Worm (Caenorhabditis elegans) whole organism, early embryonic: Measurements from ENCODE around the gene Y37E11B.1.

Experiments
- B0310.2 ChIP-seq: sonication (generic microtip); optimal IDR thresholded peaks from 2 replicates; lab custom pipeline; 2016; ENCODE audit warnings: mild to moderate bottlenecking, missing genetic modification characterization, missing compliant biosample characterization
- F13C5.2 ChIP-seq: sonication (generic microtip); optimal IDR thresholded peaks from 2 replicates; lab custom pipeline; 2017; ENCODE audit warnings: mild to moderate bottlenecking, missing genetic modification characterization, inconsistent platforms, missing compliant biosample characterization
- ama-1 ChIP-seq: fragments of 150-350 bp; optimal IDR thresholded peaks from 2 replicates; lab custom pipeline; 2014
- ceh-36 ChIP-seq: sonication (generic microtip); optimal IDR thresholded peaks from 2 replicates; lab custom pipeline; 2016; ENCODE audit warnings: missing genetic modification characterization, inconsistent platforms, missing compliant biosample characterization
- flt-1 ChIP-seq: fragments of 200-800 bp; sonication (Bioruptor generic); IDR thresholded peaks from 2 replicates; pipeline ENCODE4 v1.3.6; 2022; ENCODE audit warnings: missing genetic modification characterization, missing compliant biosample characterization
- hmbx-1 ChIP-seq: sonication (generic microtip); optimal IDR thresholded peaks from 2 replicates; lab custom pipeline; 2016; ENCODE audit warnings: mild to moderate bottlenecking, missing genetic modification characterization, missing compliant biosample characterization
- pes-1 ChIP-seq: fragments of 200-800 bp; sonication (Bioruptor generic); IDR thresholded peaks from 2 replicates; pipeline ENCODE4 v1.3.6; 2022; ENCODE audit warnings: missing genetic modification reagents, missing genetic modification characterization, missing compliant biosample characterization
- scrt-1 ChIP-seq: fragments of 200-800 bp; sonication (Bioruptor generic); IDR thresholded peaks from 2 replicates; pipeline ENCODE4 v1.3.6; 2022; ENCODE audit warnings: missing genetic modification characterization, missing compliant biosample characterization
- sea-1 ChIP-seq: fragments of 200-800 bp; sonication (Bioruptor generic); conservative IDR thresholded peaks from 2 replicates; pipeline ENCODE4 v1.3.6; 2022; ENCODE audit warnings: missing genetic modification characterization, missing compliant biosample characterization
- tbx-11 ChIP-seq: fragments of 200-800 bp; sonication (Bioruptor generic); IDR thresholded peaks from 2 replicates; pipeline ENCODE4 v1.3.6; 2022; ENCODE audit warnings: missing genetic modification characterization, missing compliant biosample characterization
- tbx-37 ChIP-seq: fragments of 200-800 bp; sonication (Bioruptor generic); conservative IDR thresholded peaks from 2 replicates; pipeline ENCODE4 v1.3.6; 2022; ENCODE audit warnings: missing genetic modification reagents, missing genetic modification characterization, missing compliant biosample characterization
- tra-4 ChIP-seq: sonication (generic microtip); optimal IDR thresholded peaks from 2 replicates; lab custom pipeline; 2017; ENCODE audit warnings: missing genetic modification characterization, missing compliant biosample characterization

ce11 chrIV:3539253-3539652 is 40.2 kb upstream of the Y37E11B.1 start:
- TF ChIP-seq ama-1 (lab: Kevin White, UChicago): no peak
- no peak for TF ChIP-seq ceh-36 (tag; lab: Kevin White, UChicago)
- TF ChIP-seq hmbx-1 (tag; lab: Kevin White, UChicago): no peak
- no peak for TF ChIP-seq scrt-1 (GFP tag; lab: Robert Waterston, UW)
- TF ChIP-seq pes-1 (GFP tag; lab: Robert Waterston, UW): no peak
- no peak for TF ChIP-seq F13C5.2
- TF ChIP-seq tra-4 (tag; lab: Kevin White, UChicago): no peak
- no peak for TF ChIP-seq tbx-37 (GFP tag; lab: Robert Waterston, UW)
- no peak for TF ChIP-seq sea-1
- TF ChIP-seq flt-1 (GFP tag; lab: Robert Waterston, UW): no peak
- TF ChIP-seq B0310.2: no peak
- TF ChIP-seq tbx-11 (GFP tag; lab: Robert Waterston, UW): no peak
